Fruit fly (Drosophila melanogaster) whole organism, embryonic: ENCODE measurements around the gene mus301.

Experiments used
- Abd-B ChIP-seq: fragments of 200-800 bp; sonication (Bioruptor generic); optimal IDR thresholded peaks from 2 replicates; lab custom pipeline; 2018; ENCODE audit warnings: missing biosample characterization, mild to moderate bottlenecking, missing genetic modification characterization, moderate library complexity
- Atf6 ChIP-seq: fragments of 200-800 bp; sonication (Bioruptor generic); IDR thresholded peaks from 2 replicates; pipeline ENCODE4 v1.3.6; 2022; ENCODE audit warnings: missing biosample characterization, missing genetic modification characterization
- BtbVII ChIP-seq: fragments of 200-800 bp; sonication (Bioruptor generic); optimal IDR thresholded peaks from 3 replicates; lab custom pipeline; 2017; ENCODE audit warnings: missing biosample characterization, mild to moderate bottlenecking, missing genetic modification characterization
- CG10209 ChIP-seq: fragments of 200-800 bp; sonication (Bioruptor generic); optimal IDR thresholded peaks from 3 replicates; lab custom pipeline; 2017; ENCODE audit warnings: missing biosample characterization, mild to moderate bottlenecking, missing genetic modification characterization, missing genetic modification reagents
- CG10431 ChIP-seq: fragments of 200-800 bp; sonication (Bioruptor generic); optimal IDR thresholded peaks from 3 replicates; lab custom pipeline; 2018; ENCODE audit warnings: missing biosample characterization, mild to moderate bottlenecking, missing genetic modification characterization
- CG10543 ChIP-seq: fragments of 200-800 bp; sonication (Bioruptor generic); optimal IDR thresholded peaks from 3 replicates; lab custom pipeline; 2017; ENCODE audit warnings: missing biosample characterization, mild to moderate bottlenecking, missing genetic modification characterization, moderate library complexity
- CG11504 ChIP-seq: fragments of 200-800 bp; sonication (Bioruptor generic); optimal IDR thresholded peaks from 3 replicates; lab custom pipeline; 2019; ENCODE audit warnings: missing biosample characterization, mild to moderate bottlenecking, missing genetic modification characterization, moderate library complexity
- CG12104 ChIP-seq: fragments of 200-800 bp; sonication (Bioruptor generic); optimal IDR thresholded peaks from 3 replicates; lab custom pipeline; 2016; ENCODE audit warnings: missing biosample characterization, missing genetic modification characterization
- CG13894 ChIP-seq: fragments of 200-800 bp; sonication (Bioruptor generic); optimal IDR thresholded peaks from 3 replicates; lab custom pipeline; 2018; ENCODE audit warnings: missing biosample characterization, mild to moderate bottlenecking, missing genetic modification characterization, moderate library complexity
- CG15269 ChIP-seq: fragments of 200-800 bp; sonication (Bioruptor generic); optimal IDR thresholded peaks from 2 replicates; lab custom pipeline; 2018; ENCODE audit warnings: missing biosample characterization, mild to moderate bottlenecking, missing genetic modification characterization, moderate library complexity
- CG2202 ChIP-seq: fragments of 200-800 bp; sonication (Bioruptor generic); optimal IDR thresholded peaks from 2 replicates; lab custom pipeline; 2018; ENCODE audit warnings: missing biosample characterization, mild to moderate bottlenecking, missing genetic modification characterization
- CG2712 ChIP-seq: fragments of 200-800 bp; optimal IDR thresholded peaks from 3 replicates; lab custom pipeline; 2019; ENCODE audit warnings: missing biosample characterization, mild to moderate bottlenecking, missing genetic modification characterization, moderate library complexity
- CG3065 ChIP-seq: fragments of 200-800 bp; sonication (Bioruptor generic); optimal IDR thresholded peaks from 2 replicates; lab custom pipeline; 2016; ENCODE audit warnings: missing biosample characterization, missing genetic modification characterization
- CG3281 ChIP-seq: fragments of 200-800 bp; sonication (Bioruptor generic); optimal IDR thresholded peaks from 3 replicates; lab custom pipeline; 2017; ENCODE audit warnings: missing biosample characterization, mild to moderate bottlenecking, missing genetic modification characterization
- CG34422 ChIP-seq: fragments of 200-800 bp; sonication (Bioruptor generic); IDR thresholded peaks from 3 replicates; pipeline ENCODE4 v1.3.6; 2022; ENCODE audit warnings: missing biosample characterization, missing genetic modification characterization
- CG3847 ChIP-seq: fragments of 200-800 bp; sonication (Bioruptor generic); IDR thresholded peaks from 2 replicates; pipeline ENCODE4 v1.3.6; 2022; ENCODE audit warnings: missing biosample characterization, missing genetic modification characterization
- CG4617 ChIP-seq: fragments of 200-800 bp; sonication (Bioruptor generic); optimal IDR thresholded peaks from 3 replicates; lab custom pipeline; 2016; ENCODE audit warnings: missing biosample characterization, missing genetic modification characterization, borderline replicate concordance
- CG6765 ChIP-seq: fragments of 200-800 bp; sonication (Bioruptor generic); optimal IDR thresholded peaks from 3 replicates; lab custom pipeline; 2017; ENCODE audit warnings: missing biosample characterization, mild to moderate bottlenecking, missing genetic modification characterization
- CG6791 ChIP-seq: fragments of 200-800 bp; sonication (Bioruptor generic); IDR thresholded peaks from 3 replicates; pipeline ENCODE4 v1.3.6; 2022; ENCODE audit warnings: missing biosample characterization, missing genetic modification characterization; ENCODE audit not compliant: partially characterized antibody
- CG6854 ChIP-seq: fragments of 200-800 bp; sonication (Bioruptor generic); optimal IDR thresholded peaks from 3 replicates; lab custom pipeline; 2017; ENCODE audit warnings: missing biosample characterization, mild to moderate bottlenecking, missing genetic modification characterization
- CG7963 ChIP-seq: fragments of 200-800 bp; sonication (Bioruptor generic); IDR thresholded peaks from 3 replicates; pipeline ENCODE4 v1.3.6; 2022; ENCODE audit warnings: missing biosample characterization, missing genetic modification characterization; ENCODE audit not compliant: partially characterized antibody
- CG9727 ChIP-seq: fragments of 200-800 bp; sonication (Bioruptor generic); optimal IDR thresholded peaks from 3 replicates; lab custom pipeline; 2017; ENCODE audit warnings: missing biosample characterization, mild to moderate bottlenecking, missing genetic modification characterization
- CoRest ChIP-seq: fragments of 200-800 bp; sonication (Bioruptor generic); optimal IDR thresholded peaks from 3 replicates; lab custom pipeline; 2018; ENCODE audit warnings: missing biosample characterization, mild to moderate bottlenecking, missing genetic modification characterization, moderate library complexity
- Dek ChIP-seq: fragments of 200-800 bp; sonication (Bioruptor generic); optimal IDR thresholded peaks from 3 replicates; lab custom pipeline; 2019; ENCODE audit warnings: missing biosample characterization, mild to moderate bottlenecking, missing genetic modification characterization, moderate library complexity
- Dll ChIP-seq: fragments of 200-800 bp; sonication (Bioruptor generic); IDR thresholded peaks from 4 replicates; pipeline ENCODE4 v1.3.6; 2022; ENCODE audit warnings: missing biosample characterization, missing genetic modification characterization; ENCODE audit not compliant: partially characterized antibody
- Eip74EF ChIP-seq, 2 experiments: fragments of 200-800 bp in 1 of 2; fragments of >200 bp in 1 of 2; sonication (Bioruptor generic) in 1 of 2; optimal IDR thresholded peaks; 2 replicates each; lab custom pipeline; 2017 to 2019; ENCODE audit warnings: missing biosample characterization in 2 of 2, missing genetic modification characterization in 2 of 2, mild to moderate bottlenecking in 1 of 2, moderate library complexity in 1 of 2
- Fer3 ChIP-seq: fragments of 200-800 bp; sonication (Bioruptor generic); optimal IDR thresholded peaks from 2 replicates; lab custom pipeline; 2018; ENCODE audit warnings: missing biosample characterization, mild to moderate bottlenecking, missing genetic modification characterization, moderate library complexity
- Hr51 ChIP-seq, 2 experiments: fragments of 200-800 bp; sonication (Bioruptor generic); optimal IDR thresholded peaks; 2 replicates in 1 of 2; 3 replicates in 1 of 2; lab custom pipeline; 2016 to 2018; ENCODE audit warnings: missing biosample characterization in 2 of 2, missing genetic modification characterization in 2 of 2, mild to moderate bottlenecking in 1 of 2, moderate library complexity in 1 of 2
- NK7.1 ChIP-seq: fragments of 200-800 bp; sonication (Bioruptor generic); optimal IDR thresholded peaks from 3 replicates; lab custom pipeline; 2016; ENCODE audit warnings: missing biosample characterization, missing genetic modification characterization
- Nf-YB ChIP-seq: fragments of 200-800 bp; sonication (Bioruptor generic); optimal IDR thresholded peaks from 3 replicates; lab custom pipeline; 2019; ENCODE audit warnings: missing biosample characterization, mild to moderate bottlenecking, missing genetic modification characterization, moderate library complexity
- Oli ChIP-seq: fragments of 200-800 bp; sonication (Bioruptor generic); optimal IDR thresholded peaks from 2 replicates; lab custom pipeline; 2018; ENCODE audit warnings: missing biosample characterization, mild to moderate bottlenecking, missing genetic modification characterization, moderate library complexity
- Pdp1 ChIP-seq, 2 experiments: fragments of 200-800 bp; sonication (Bioruptor generic); optimal IDR thresholded peaks; 3 replicates each; lab custom pipeline; 2016; ENCODE audit warnings: missing biosample characterization in 2 of 2, missing genetic modification characterization in 2 of 2, mild to moderate bottlenecking in 1 of 2, moderate library complexity in 1 of 2
- Sox100B ChIP-seq: fragments of 200-800 bp; sonication (Bioruptor generic); optimal IDR thresholded peaks from 3 replicates; lab custom pipeline; 2018; ENCODE audit warnings: missing biosample characterization, mild to moderate bottlenecking, missing genetic modification characterization
- Sox102F ChIP-seq: fragments of 200-800 bp; sonication (Bioruptor generic); optimal IDR thresholded peaks from 2 replicates; lab custom pipeline; 2018; ENCODE audit warnings: missing biosample characterization, mild to moderate bottlenecking, missing genetic modification characterization, moderate library complexity
- Sry-δ ChIP-seq: fragments of 200-800 bp; sonication (Bioruptor generic); optimal IDR thresholded peaks from 2 replicates; lab custom pipeline; 2016; ENCODE audit warnings: missing biosample characterization, missing genetic modification characterization
- chinmo ChIP-seq: fragments of 200-800 bp; sonication (Bioruptor generic); IDR thresholded peaks from 4 replicates; pipeline ENCODE4 v1.3.6; 2022; ENCODE audit warnings: missing biosample characterization, missing genetic modification characterization; ENCODE audit not compliant: partially characterized antibody
- danr ChIP-seq: fragments of 200-800 bp; sonication (Bioruptor generic); IDR thresholded peaks from 2 replicates; pipeline ENCODE4 v1.3.6; 2022; ENCODE audit warnings: missing biosample characterization, missing genetic modification characterization
- eve ChIP-seq, 2 experiments: fragments of >200 bp; optimal IDR thresholded peaks; 2 replicates each; lab custom pipeline; 2017; ENCODE audit warnings: missing biosample characterization in 2 of 2, missing genetic modification characterization in 2 of 2
- luna ChIP-seq: fragments of 200-800 bp; sonication (Bioruptor generic); optimal IDR thresholded peaks from 2 replicates; lab custom pipeline; 2016; ENCODE audit warnings: missing biosample characterization, missing genetic modification characterization
- pan ChIP-seq, 4 experiments: fragments of >200 bp in 3 of 4; fragments of 200-800 bp in 1 of 4; sonication (Bioruptor generic) in 1 of 4; optimal IDR thresholded peaks in 3 of 4; IDR thresholded peaks in 1 of 4; 2 replicates each; pipeline versions ENCODE4 v1.3.6 to Lab custom; 2017 to 2022; ENCODE audit warnings: missing biosample characterization in 2 of 4, missing genetic modification characterization in 2 of 4, mixed read lengths in 1 of 4
- phol ChIP-seq: fragments of 200-800 bp; sonication (Bioruptor generic); optimal IDR thresholded peaks from 3 replicates; lab custom pipeline; 2018; ENCODE audit warnings: missing biosample characterization, mild to moderate bottlenecking, missing genetic modification characterization, moderate library complexity
- ro ChIP-seq: fragments of 200-800 bp; sonication (Bioruptor generic); IDR thresholded peaks from 2 replicates; pipeline ENCODE4 v1.3.6; 2022; ENCODE audit warnings: missing biosample characterization, missing genetic modification characterization
- run ChIP-seq: fragments of 200-800 bp; sonication (Bioruptor generic); optimal IDR thresholded peaks from 3 replicates; lab custom pipeline; 2018; ENCODE audit warnings: missing biosample characterization, mild to moderate bottlenecking, missing genetic modification characterization
- sens-2 ChIP-seq: fragments of 200-800 bp; sonication (Bioruptor generic); IDR thresholded peaks from 2 replicates; pipeline ENCODE4 v1.3.6; 2022; ENCODE audit warnings: missing biosample characterization, missing genetic modification characterization
- sim ChIP-seq: fragments of 200-800 bp; sonication (Bioruptor generic); IDR thresholded peaks from 2 replicates; pipeline ENCODE4 v1.3.6; 2022; ENCODE audit warnings: missing biosample characterization, missing genetic modification characterization
- sima ChIP-seq: fragments of 200-800 bp; sonication (Bioruptor generic); optimal IDR thresholded peaks from 2 replicates; lab custom pipeline; 2016; ENCODE audit warnings: missing biosample characterization, missing genetic modification characterization
- slbo ChIP-seq: fragments of 200-800 bp; sonication (Bioruptor generic); IDR thresholded peaks from 2 replicates; pipeline ENCODE4 v1.3.6; 2022; ENCODE audit warnings: missing biosample characterization, missing genetic modification characterization
- stc ChIP-seq: fragments of 200-800 bp; sonication (Bioruptor generic); IDR thresholded peaks from 2 replicates; pipeline ENCODE4 v1.3.6; 2022; ENCODE audit warnings: missing biosample characterization, missing genetic modification characterization

The mus301 gene

dm6 chr3L:8094652-8095129 lies 42.9 kb upstream of the mus301 start (continued):
- TF ChIP-seq CG9727 (GFP tag; lab: Kevin White, UChicago) (peak; percentile 25), ro (GFP tag; lab: Robert Waterston, UW) (no peak), sens-2 (GFP tag; lab: Robert Waterston, UW) (no peak), CG10431 (GFP tag; lab: Kevin White, UChicago) (no peak), CG7963 (GFP tag; lab: Robert Waterston, UW) (no peak), eve (GFP tag; optimal IDR thresholded peaks at IDR 0.05; lab: Kevin White, UChicago) (no peak), sim (GFP tag; lab: Robert Waterston, UW) (no peak), Atf6 (GFP tag; lab: Robert Waterston, UW) (0 out of 2 replicates have a peak, but pooled peaks have one; percentile 23), CG2202 (tag; lab: Kevin White, UChicago) (no peak), CG10209 (peak; percentile 36), Oli (tag; lab: Kevin White, UChicago) (peak; percentile 3), luna (GFP tag; lab: Kevin White, UChicago) (no peak), Dek (tag; lab: Kevin White, UChicago) (no peak), CG13894 (peak; percentile 73), NK7.1 (GFP tag; lab: Kevin White, UChicago) (no peak), CG6854 (peak; percentile 34), Abd-B (GFP tag; lab: Kevin White, UChicago) (no peak), Eip74EF (GFP tag; optimal IDR thresholded peaks at IDR 0.05; lab: Kevin White, UChicago) (peak in 1 of 2 experiments; percentile 1), CG6765 (GFP tag; lab: Kevin White, UChicago) (peak; percentile 2), CG34422 (peak; percentile 41; the same call in 1 of the 3 replicates), BtbVII (GFP tag; lab: Kevin White, UChicago) (peak; percentile 3), CG11504 (tag; lab: Kevin White, UChicago) (peak; percentile 49), phol (tag; lab: Kevin White, UChicago) (peak; percentile 18), CG3281 (GFP tag; lab: Kevin White, UChicago) (peak; percentile 3), chinmo (GFP tag; lab: Robert Waterston, UW) (peak; percentile 71; the same call in 1 of the 4 replicates), CG4617 (GFP tag; lab: Kevin White, UChicago) (no peak), Hr51 (GFP tag; optimal IDR thresholded peaks at IDR 0.05; lab: Kevin White, UChicago) (no peak), Sox100B (GFP tag; lab: Kevin White, UChicago) (no peak), Sox102F (GFP tag; lab: Kevin White, UChicago) (peak; percentile 33), Dll (GFP tag; lab: Robert Waterston, UW) (no peak), Pdp1 (GFP tag; optimal IDR thresholded peaks at IDR 0.05; lab: Kevin White, UChicago) (no peak), slbo (GFP tag; lab: Robert Waterston, UW) (peak; percentile 55), CG3065 (GFP tag; lab: Kevin White, UChicago) (no peak), Sry-δ (GFP tag; lab: Kevin White, UChicago) (no peak), CG12104 (no peak), CG2712 (tag; lab: Kevin White, UChicago) (peak; percentile 50), CoRest (tag; lab: Kevin White, UChicago) (peak; percentile 41), CG10543 (GFP tag; lab: Kevin White, UChicago) (peak; percentile 68), Nf-YB (GFP tag; lab: Kevin White, UChicago) (no peak), CG6791 (GFP tag; lab: Robert Waterston, UW) (no peak), sima (GFP tag; lab: Kevin White, UChicago) (no peak), Fer3 (tag; lab: Kevin White, UChicago) (peak; percentile 40), danr (GFP tag; lab: Robert Waterston, UW) (no peak), run (no peak), stc (GFP tag; lab: Robert Waterston, UW) (0 out of 2 replicates have a peak, but pooled peaks have one; percentile 26), CG15269 (tag; lab: Kevin White, UChicago) (peak; percentile 37), pan (optimal IDR thresholded peaks at IDR 0.05; lab: Kevin White, UChicago) (no peak), pan (GFP tag; optimal IDR thresholded peaks at IDR 0.05 in 1 of 2, IDR thresholded peaks at IDR 0.05 in 1 of 2) (peak in 1 of 2 experiments; percentile 46), CG3847 (GFP tag; lab: Robert Waterston, UW) (no peak)
